Worm (Caenorhabditis elegans): ENCODE data around the gene hpo-19.

The hpo-19 gene

ce11 chrV:6438601-6439000, 2.2 kb downstream of the hpo-19 start, which contains the start of gene T05H4.4:
TSS of gene T05H4.4 (plus strand) at chrV:6438901.
- TF ChIP-seq nhr-12 (tag; optimal IDR thresholded peaks at IDR 0.05), result no peak
- TF ChIP-seq gmeb-1 (tag; optimal IDR thresholded peaks at IDR 0.05), result no peak
- no peak for TF ChIP-seq unc-39 (tag; optimal IDR thresholded peaks at IDR 0.05)
- TF ChIP-seq R02D3.7 (tag; optimal IDR thresholded peaks at IDR 0.05), result no peak
- TF ChIP-seq ama-1 (optimal IDR thresholded peaks at IDR 0.05), result no peak
- no peak for TF ChIP-seq unc-55 (GFP tag; optimal IDR thresholded peaks at IDR 0.05)
- no peak for TF ChIP-seq nhr-129 (tag; optimal IDR thresholded peaks at IDR 0.05)
- no peak for TF ChIP-seq nhr-23 (tag; optimal IDR thresholded peaks at IDR 0.05)
- TF ChIP-seq alr-1 (tag; optimal IDR thresholded peaks at IDR 0.05), result no peak
- TF ChIP-seq ZK546.5 (tag; optimal IDR thresholded peaks at IDR 0.05), result no peak
- TF ChIP-seq nhr-21 (tag; optimal IDR thresholded peaks at IDR 0.05), result no peak
- TF ChIP-seq egl-27 (tag; optimal IDR thresholded peaks at IDR 0.05), result no peak
- TF ChIP-seq ztf-1 (GFP tag; conservative IDR thresholded peaks at IDR 0.05), result no peak
- TF ChIP-seq lin-11 (tag; optimal IDR thresholded peaks at IDR 0.05), result no peak
- TF ChIP-seq fos-1 (tag; optimal IDR thresholded peaks at IDR 0.05), result no peak
- no peak for TF ChIP-seq lin-39 (tag; optimal IDR thresholded peaks at IDR 0.05)

DNA sequence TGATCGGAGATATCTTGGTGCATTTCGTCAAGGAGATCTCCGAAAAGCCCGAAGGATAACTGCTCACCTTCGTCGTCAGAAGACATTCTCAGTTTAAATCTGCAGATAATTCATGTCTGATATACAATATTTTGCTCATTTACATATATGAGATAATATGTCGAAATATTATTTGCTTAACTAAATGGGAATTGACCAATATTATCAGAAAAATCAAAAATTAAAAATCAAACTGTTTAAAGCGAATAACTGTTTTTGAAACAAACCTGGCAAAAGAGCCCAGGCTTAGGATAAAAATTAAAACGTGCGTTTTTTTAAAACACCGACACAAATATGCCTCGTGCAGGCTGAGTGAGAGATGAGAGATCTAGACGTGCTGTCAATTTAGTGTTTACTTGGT, 5.2 kb downstream of the hpo-19 start, which contains the start of gene T05H4.15:
TSS of gene T05H4.15 (minus strand) at position 101 of the 400 bp plus-strand sequence.
- TF ChIP-seq elt-3 (tag; optimal IDR thresholded peaks at IDR 0.05) (no peak), mab-5 (tag; optimal IDR thresholded peaks at IDR 0.05) (no peak), fos-1 (tag; optimal IDR thresholded peaks at IDR 0.05) (no peak), nhr-77 (tag; optimal IDR thresholded peaks at IDR 0.05) (no peak), mbf-1 (tag; optimal IDR thresholded peaks at IDR 0.05) (no peak), egl-27 (tag; optimal IDR thresholded peaks at IDR 0.05) (no peak), nhr-23 (tag; optimal IDR thresholded peaks at IDR 0.05) (no peak), ztf-11 (tag; optimal IDR thresholded peaks at IDR 0.05) (no peak), ceh-82 (tag; optimal IDR thresholded peaks at IDR 0.05) (no peak), nhr-12 (tag; optimal IDR thresholded peaks at IDR 0.05) (no peak), skn-1 (tag; optimal IDR thresholded peaks at IDR 0.05) (no peak)

DNA sequence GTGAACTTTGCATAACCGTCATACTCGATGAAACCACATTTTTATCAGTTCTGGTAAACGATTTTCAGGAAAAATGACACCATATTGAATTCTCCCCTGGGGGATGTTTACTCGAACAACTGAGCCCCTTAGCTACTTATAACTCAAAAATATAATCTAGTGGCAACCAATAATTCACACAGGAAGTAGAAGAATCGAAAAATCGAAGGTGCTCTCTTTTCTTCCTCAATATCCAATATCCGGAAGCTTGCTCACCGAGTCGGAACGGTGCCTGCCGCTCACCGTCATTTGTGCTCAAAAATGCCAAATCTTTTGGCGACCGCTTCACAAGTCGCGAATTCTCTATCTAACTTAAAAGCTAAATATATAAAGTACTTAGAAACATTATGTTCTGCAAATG, 5.6 kb downstream of the hpo-19 start, which contains the start of gene T05H4.3:
TSS of gene T05H4.3 (plus strand) at position 301 of the 400 bp plus-strand sequence.
- TF ChIP-seq ceh-16 (tag; optimal IDR thresholded peaks at IDR 0.05) (no peak), lin-39 (tag; optimal IDR thresholded peaks at IDR 0.05) (no peak), sem-4 (tag; optimal IDR thresholded peaks at IDR 0.05) (no peak), aly-2 (tag; optimal IDR thresholded peaks at IDR 0.05) (no peak), ceh-82 (tag; optimal IDR thresholded peaks at IDR 0.05) (no peak)

ce11 chrV:6448356-6448755, 11.9 kb downstream of the hpo-19 start, which contains the start of gene fbxa-196:
TSS of gene fbxa-196 (plus strand) at chrV:6448656.
- TF ChIP-seq unc-39 (tag; optimal IDR thresholded peaks at IDR 0.05), result no peak
- TF ChIP-seq mbf-1 (tag; optimal IDR thresholded peaks at IDR 0.05), result no peak
- TF ChIP-seq nhr-77 (tag; optimal IDR thresholded peaks at IDR 0.05), result no peak
- no peak for TF ChIP-seq ceh-82 (tag; optimal IDR thresholded peaks at IDR 0.05)
- no peak for TF ChIP-seq sma-3 (GFP tag; optimal IDR thresholded peaks at IDR 0.05)

DNA sequence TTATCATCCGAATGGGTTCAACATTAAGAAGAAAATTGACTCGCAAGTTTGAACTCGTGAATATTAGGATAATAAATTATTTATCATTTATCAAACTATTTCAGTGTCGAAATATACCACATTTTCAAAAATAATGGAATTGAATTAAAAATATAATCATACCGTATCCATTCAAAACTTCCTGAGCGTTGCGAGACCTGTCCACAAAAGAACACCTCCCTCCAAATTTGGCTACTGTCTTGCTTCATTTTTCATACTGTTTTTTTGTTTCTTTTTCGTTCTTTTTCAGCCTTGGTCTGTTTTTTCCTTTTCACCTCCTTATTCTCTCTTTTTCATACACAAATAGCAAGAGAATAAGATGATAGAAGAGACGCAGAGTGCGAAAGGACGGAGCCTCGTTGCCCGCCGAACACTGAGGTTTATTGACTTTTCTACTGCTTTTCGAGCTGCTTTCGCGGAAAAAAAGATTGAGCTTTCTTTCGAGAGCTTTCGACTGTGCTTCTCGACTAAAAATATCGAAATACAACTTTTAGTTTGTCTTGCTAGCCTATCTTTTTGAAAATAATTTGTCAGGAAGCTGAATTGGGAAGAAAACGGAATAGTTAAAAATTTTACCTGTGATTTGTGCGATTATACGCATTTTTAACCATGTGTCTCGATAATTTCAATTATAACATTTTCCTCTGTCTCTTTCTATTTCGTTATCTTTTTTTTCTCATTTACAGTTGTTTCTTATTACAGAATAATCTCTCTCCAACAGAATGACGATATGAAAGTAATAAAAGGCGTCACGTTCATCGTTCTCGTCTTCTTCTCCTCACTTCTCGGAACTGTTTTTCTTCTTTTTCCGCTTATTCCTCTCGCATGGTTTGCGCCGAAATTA, 13.9 kb downstream of the hpo-19 start, which contains the start of gene acl-8:
TSS of gene acl-8 (plus strand) at position 742 of the 883 bp plus-strand sequence.
- TF ChIP-seq lin-39 (tag; optimal IDR thresholded peaks at IDR 0.05) (no peak), nhr-25 (tag; optimal IDR thresholded peaks at IDR 0.05) (no peak), unc-55 (GFP tag; optimal IDR thresholded peaks at IDR 0.05) (no peak), fos-1 (tag; optimal IDR thresholded peaks at IDR 0.05) (peak; percentile 40), crh-2 (tag; optimal IDR thresholded peaks at IDR 0.05) (peak; percentile 41), blmp-1 (tag; optimal IDR thresholded peaks at IDR 0.05; ENCODE audit: insufficient read depth) (no peak), snpc-4 (tag; optimal IDR thresholded peaks at IDR 0.05) (no peak), lin-13 (GFP tag; optimal IDR thresholded peaks at IDR 0.05) (no peak), ceh-16 (tag; optimal IDR thresholded peaks at IDR 0.05) (no peak), ztf-4 (tag; optimal IDR thresholded peaks at IDR 0.05) (no peak), nhr-129 (tag; optimal IDR thresholded peaks at IDR 0.05) (no peak), Y55F3AM.14 (GFP tag; optimal IDR thresholded peaks at IDR 0.05) (no peak), mbf-1 (tag; optimal IDR thresholded peaks at IDR 0.05) (no peak)

All from whole organism, L2 larva.